Fruit fly (Drosophila melanogaster) whole organism, embryonic: Measurements from ENCODE around the gene Rh2.
A peak's percentile ranks its signal among the peaks of the same experiment; 100 is the strongest.

Experiments used
- Abd-B ChIP-seq: fragments of 200-800 bp; sonication (Bioruptor generic); optimal IDR thresholded peaks from 2 replicates; lab custom pipeline; 2018; ENCODE audit warnings: missing biosample characterization, mild to moderate bottlenecking, missing genetic modification characterization, moderate library complexity
- Ada2b ChIP-seq: fragments of 200-800 bp; sonication (Bioruptor generic); IDR thresholded peaks from 2 replicates; pipeline ENCODE4 v1.3.6; 2022; ENCODE audit warnings: missing biosample characterization, missing genetic modification characterization
- Atf6 ChIP-seq: fragments of 200-800 bp; sonication (Bioruptor generic); IDR thresholded peaks from 2 replicates; pipeline ENCODE4 v1.3.6; 2022; ENCODE audit warnings: missing biosample characterization, missing genetic modification characterization
- BEAF-32 ChIP-seq: fragments of 200-800 bp; sonication (Bioruptor generic); optimal IDR thresholded peaks from 3 replicates; lab custom pipeline; 2017; ENCODE audit warnings: missing biosample characterization, missing genetic modification characterization, mild to moderate bottlenecking, moderate library complexity, missing genetic modification reagents
- CG10321 ChIP-seq: fragments of 200-800 bp; sonication (Bioruptor generic); IDR thresholded peaks from 2 replicates; pipeline ENCODE4 v1.3.6; 2022; ENCODE audit warnings: missing biosample characterization, missing genetic modification characterization
- CG10654 ChIP-seq: fragments of 200-800 bp; sonication (Bioruptor generic); optimal IDR thresholded peaks from 2 replicates; lab custom pipeline; 2016; ENCODE audit warnings: missing biosample characterization, missing genetic modification characterization
- CG12155 ChIP-seq: fragments of 200-800 bp; sonication (Bioruptor generic); optimal IDR thresholded peaks from 3 replicates; lab custom pipeline; 2016; ENCODE audit warnings: missing biosample characterization, missing genetic modification characterization
- CG13296 ChIP-seq: fragments of 200-800 bp; sonication (Bioruptor generic); optimal IDR thresholded peaks from 3 replicates; lab custom pipeline; 2018; ENCODE audit warnings: missing biosample characterization, mild to moderate bottlenecking, missing genetic modification characterization
- CG13775 ChIP-seq: fragments of 200-800 bp; sonication (Bioruptor generic); optimal IDR thresholded peaks from 3 replicates; lab custom pipeline; 2017; ENCODE audit warnings: missing biosample characterization, mild to moderate bottlenecking, missing genetic modification characterization
- CG2120 ChIP-seq: fragments of 200-800 bp; sonication (Bioruptor generic); optimal IDR thresholded peaks from 3 replicates; lab custom pipeline; 2016; ENCODE audit warnings: missing biosample characterization, missing genetic modification characterization
- CG4854 ChIP-seq: fragments of 200-800 bp; sonication (Bioruptor generic); optimal IDR thresholded peaks from 2 replicates; lab custom pipeline; 2016; ENCODE audit warnings: missing biosample characterization, missing genetic modification characterization, inconsistent platforms
- CG9215 ChIP-seq: fragments of 200-800 bp; sonication (Bioruptor generic); IDR thresholded peaks from 2 replicates; pipeline ENCODE4 v1.3.6; 2022; ENCODE audit warnings: missing biosample characterization, missing genetic modification characterization
- CTCF ChIP-seq: fragments of 200-800 bp; sonication (Bioruptor generic); optimal IDR thresholded peaks from 2 replicates; lab custom pipeline; 2017; ENCODE audit warnings: missing biosample characterization, mild to moderate bottlenecking, missing genetic modification characterization, moderate library complexity
- Dbx ChIP-seq: fragments of 200-800 bp; sonication (Bioruptor generic); IDR thresholded peaks from 3 replicates; pipeline ENCODE4 v1.3.6; 2022; ENCODE audit warnings: missing biosample characterization, missing genetic modification characterization
- Dp ChIP-seq: fragments of 200-800 bp; sonication (Bioruptor generic); optimal IDR thresholded peaks from 2 replicates; lab custom pipeline; 2018; ENCODE audit warnings: missing biosample characterization, mild to moderate bottlenecking, missing genetic modification characterization, moderate library complexity
- ERR ChIP-seq: fragments of 200-800 bp; sonication (Bioruptor generic); optimal IDR thresholded peaks from 2 replicates; lab custom pipeline; 2016; ENCODE audit warnings: missing biosample characterization, missing genetic modification characterization
- Fer1 ChIP-seq: fragments of 200-800 bp; sonication (Bioruptor generic); optimal IDR thresholded peaks from 2 replicates; lab custom pipeline; 2017; ENCODE audit warnings: missing biosample characterization, mild to moderate bottlenecking, missing genetic modification characterization
- Fer3 ChIP-seq: fragments of 200-800 bp; sonication (Bioruptor generic); optimal IDR thresholded peaks from 2 replicates; lab custom pipeline; 2018; ENCODE audit warnings: missing biosample characterization, mild to moderate bottlenecking, missing genetic modification characterization, moderate library complexity
- H15 ChIP-seq: fragments of 200-800 bp; sonication (Bioruptor generic); IDR thresholded peaks from 3 replicates; pipeline ENCODE4 v1.3.6; 2022; ENCODE audit warnings: missing biosample characterization, missing genetic modification characterization
- H2.0 ChIP-seq: fragments of 200-800 bp; sonication (Bioruptor generic); IDR thresholded peaks from 2 replicates; pipeline ENCODE4 v1.3.6; 2022; ENCODE audit warnings: missing biosample characterization, missing genetic modification characterization
- HLH54F ChIP-seq: fragments of 200-800 bp; sonication (Bioruptor generic); optimal IDR thresholded peaks from 3 replicates; lab custom pipeline; 2016; ENCODE audit warnings: missing biosample characterization, missing genetic modification characterization
- HmgZ ChIP-seq: fragments of 200-800 bp; sonication (Bioruptor generic); optimal IDR thresholded peaks from 2 replicates; lab custom pipeline; 2018; ENCODE audit warnings: missing biosample characterization, mild to moderate bottlenecking, missing genetic modification characterization
- Oli ChIP-seq: fragments of 200-800 bp; sonication (Bioruptor generic); optimal IDR thresholded peaks from 2 replicates; lab custom pipeline; 2018; ENCODE audit warnings: missing biosample characterization, mild to moderate bottlenecking, missing genetic modification characterization, moderate library complexity
- Opbp ChIP-seq: fragments of 200-800 bp; sonication (Bioruptor generic); IDR thresholded peaks from 3 replicates; pipeline ENCODE4 v1.3.6; 2022; ENCODE audit warnings: missing biosample characterization, missing genetic modification characterization; ENCODE audit not compliant: partially characterized antibody
- Pdp1 ChIP-seq, 2 experiments: fragments of 200-800 bp; sonication (Bioruptor generic); optimal IDR thresholded peaks; 3 replicates each; lab custom pipeline; 2016; ENCODE audit warnings: missing biosample characterization in 2 of 2, missing genetic modification characterization in 2 of 2, mild to moderate bottlenecking in 1 of 2, moderate library complexity in 1 of 2
- bab2 ChIP-seq: fragments of 200-800 bp; sonication (Bioruptor generic); optimal IDR thresholded peaks from 2 replicates; lab custom pipeline; 2016; ENCODE audit warnings: missing biosample characterization, missing genetic modification characterization
- crc ChIP-seq: fragments of 200-800 bp; sonication (Bioruptor generic); optimal IDR thresholded peaks from 2 replicates; lab custom pipeline; 2016; ENCODE audit warnings: missing biosample characterization, missing genetic modification characterization
- croc ChIP-seq: fragments of 200-800 bp; sonication (Bioruptor generic); conservative IDR thresholded peaks from 3 replicates; pipeline ENCODE4 v1.3.6; 2022; ENCODE audit warnings: missing biosample characterization, missing genetic modification characterization
- dan ChIP-seq: fragments of 200-800 bp; sonication (Bioruptor generic); IDR thresholded peaks from 2 replicates; pipeline ENCODE4 v1.3.6; 2022; ENCODE audit warnings: missing biosample characterization, missing genetic modification characterization
- emc ChIP-seq: fragments of 200-800 bp; sonication (Bioruptor generic); optimal IDR thresholded peaks from 2 replicates; lab custom pipeline; 2016; ENCODE audit warnings: missing biosample characterization, missing genetic modification characterization
- ems ChIP-seq: fragments of 200-800 bp; sonication (Bioruptor generic); optimal IDR thresholded peaks from 3 replicates; lab custom pipeline; 2016; ENCODE audit warnings: missing biosample characterization, missing genetic modification characterization
- exex ChIP-seq: fragments of 200-800 bp; sonication (Bioruptor generic); optimal IDR thresholded peaks from 4 replicates; lab custom pipeline; 2018; ENCODE audit warnings: missing biosample characterization, mild to moderate bottlenecking, missing genetic modification characterization, moderate library complexity
- eyg ChIP-seq: fragments of 200-800 bp; sonication (Bioruptor generic); optimal IDR thresholded peaks from 3 replicates; lab custom pipeline; 2016; ENCODE audit warnings: missing biosample characterization, missing genetic modification characterization
- gt ChIP-seq: fragments of 200-800 bp; sonication (Bioruptor generic); IDR thresholded peaks from 2 replicates; pipeline ENCODE4 v1.3.6; 2022; ENCODE audit warnings: missing biosample characterization, missing genetic modification characterization
- onecut ChIP-seq: fragments of 200-800 bp; sonication (Bioruptor generic); IDR thresholded peaks from 2 replicates; pipeline ENCODE4 v1.3.6; 2022; ENCODE audit warnings: missing biosample characterization, missing genetic modification characterization
- otp ChIP-seq: fragments of 200-800 bp; sonication (Bioruptor generic); IDR thresholded peaks from 3 replicates; pipeline ENCODE4, ENCODE4 v1.3.6; 2022; ENCODE audit warnings: missing biosample characterization, missing genetic modification characterization
- pb ChIP-seq: fragments of 200-800 bp; sonication (Bioruptor generic); optimal IDR thresholded peaks from 3 replicates; lab custom pipeline; 2016; ENCODE audit warnings: missing biosample characterization, missing genetic modification characterization
- pnt ChIP-seq: fragments of 200-800 bp; sonication (Bioruptor generic); optimal IDR thresholded peaks from 3 replicates; lab custom pipeline; 2016; ENCODE audit warnings: missing biosample characterization, missing genetic modification characterization
- pzg ChIP-seq: fragments of 200-800 bp; sonication (Bioruptor generic); optimal IDR thresholded peaks from 3 replicates; lab custom pipeline; 2018; ENCODE audit warnings: missing biosample characterization, mild to moderate bottlenecking, missing genetic modification characterization, moderate library complexity
- ranshi ChIP-seq: fragments of 200-800 bp; sonication (Bioruptor generic); IDR thresholded peaks from 2 replicates; pipeline ENCODE4 v1.3.6; 2022; ENCODE audit warnings: missing biosample characterization, missing genetic modification characterization
- salm ChIP-seq: fragments of 200-800 bp; sonication (Bioruptor generic); optimal IDR thresholded peaks from 2 replicates; lab custom pipeline; 2018; ENCODE audit warnings: missing biosample characterization, mild to moderate bottlenecking, missing genetic modification characterization
- schlank ChIP-seq: fragments of 200-800 bp; sonication (Bioruptor generic); optimal IDR thresholded peaks from 2 replicates; lab custom pipeline; 2018; ENCODE audit warnings: missing biosample characterization, mild to moderate bottlenecking, missing genetic modification characterization
- scrt ChIP-seq: fragments of 200-800 bp; sonication (Bioruptor generic); optimal IDR thresholded peaks from 2 replicates; lab custom pipeline; 2018; ENCODE audit warnings: missing biosample characterization, mild to moderate bottlenecking, missing genetic modification characterization, moderate library complexity
- so ChIP-seq: fragments of 200-800 bp; sonication (Bioruptor generic); IDR thresholded peaks from 3 replicates; pipeline ENCODE4 v1.3.6; 2022; ENCODE audit warnings: missing biosample characterization, missing genetic modification characterization
- sug ChIP-seq: fragments of 200-800 bp; optimal IDR thresholded peaks from 2 replicates; lab custom pipeline; 2019; ENCODE audit warnings: missing biosample characterization, mild to moderate bottlenecking, missing genetic modification characterization, moderate library complexity
- tgo ChIP-seq: fragments of 200-800 bp; sonication (Bioruptor generic); IDR thresholded peaks from 3 replicates; pipeline ENCODE4 v1.3.6; 2022; ENCODE audit warnings: missing biosample characterization, missing genetic modification characterization
- toy ChIP-seq: fragments of 200-800 bp; sonication (Bioruptor generic); IDR thresholded peaks from 2 replicates; pipeline ENCODE4 v1.3.6; 2022; ENCODE audit warnings: missing biosample characterization, missing genetic modification characterization
- trh ChIP-seq: fragments of 200-800 bp; sonication (Bioruptor generic); optimal IDR thresholded peaks from 2 replicates; lab custom pipeline; 2016; ENCODE audit warnings: missing biosample characterization, missing genetic modification characterization
- vvl ChIP-seq: fragments of 200-800 bp; sonication (Bioruptor generic); IDR thresholded peaks from 2 replicates; pipeline ENCODE4 v1.3.6; 2022; ENCODE audit warnings: missing biosample characterization, missing genetic modification characterization
- zfh2 ChIP-seq: fragments of 200-800 bp; sonication (Bioruptor generic); optimal IDR thresholded peaks from 2 replicates; lab custom pipeline; 2016; ENCODE audit warnings: missing biosample characterization, missing genetic modification characterization

The Rh2 gene

DNA sequence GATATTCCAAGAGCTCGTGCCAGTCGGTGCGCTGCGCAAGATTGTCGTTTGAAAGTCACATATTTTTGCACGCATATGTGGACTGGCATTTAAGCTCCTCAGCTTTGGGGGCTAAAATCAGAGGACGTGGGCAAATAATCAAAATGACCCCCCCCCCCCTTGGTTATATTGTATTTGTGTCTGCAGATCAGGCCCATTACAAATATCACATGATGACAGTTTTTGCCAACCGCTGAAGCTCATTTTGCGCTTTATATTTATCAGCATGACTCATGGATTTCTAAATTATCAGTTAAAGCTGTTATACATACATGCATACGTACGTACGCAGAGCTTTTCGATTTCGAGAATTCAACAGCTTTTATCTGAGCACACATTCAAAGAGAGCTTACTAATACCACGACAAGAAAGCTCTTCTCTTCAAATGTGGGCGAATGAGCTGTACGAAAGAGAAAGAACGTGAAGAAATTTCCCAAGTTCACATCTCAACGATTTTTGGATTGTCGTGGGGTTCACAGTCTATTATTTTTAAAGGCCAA, 17.6 kb downstream of the Rh2 start (continued):
- TF ChIP-seq schlank, result no peak
- peak; percentile 6 for TF ChIP-seq CG2120 (GFP tag; lab: Kevin White, UChicago)
- no peak for TF ChIP-seq bab2
- TF ChIP-seq ranshi (GFP tag; lab: Robert Waterston, UW), result no peak
- TF ChIP-seq Atf6, result peak; percentile 40; the same call in 1 of the 2 replicates
- peak; percentile 51 for TF ChIP-seq HmgZ (tag; lab: Kevin White, UChicago)
- peak; percentile 57 for TF ChIP-seq CTCF (GFP tag; lab: Kevin White, UChicago)
- no peak for TF ChIP-seq Ada2b (GFP tag; lab: Robert Waterston, UW)
- TF ChIP-seq ERR (GFP tag; lab: Kevin White, UChicago), result peak; percentile 68
- peak; percentile 19 for TF ChIP-seq Fer3 (tag; lab: Kevin White, UChicago)
- TF ChIP-seq exex, result peak; percentile 95
- no peak for TF ChIP-seq pb (GFP tag; lab: Kevin White, UChicago)
- TF ChIP-seq Pdp1 (GFP tag; optimal IDR thresholded peaks at IDR 0.05; lab: Kevin White, UChicago), result no peak
- TF ChIP-seq CG4854, result no peak
- TF ChIP-seq salm, result no peak
- peak; percentile 35 for TF ChIP-seq Fer1
- no peak for TF ChIP-seq CG10654 (GFP tag; lab: Kevin White, UChicago)
- peak; percentile 14; the same call in 1 of the 3 replicates for TF ChIP-seq so (GFP tag; lab: Robert Waterston, UW)
- TF ChIP-seq sug (tag; lab: Kevin White, UChicago), result peak; percentile 93

DNA sequence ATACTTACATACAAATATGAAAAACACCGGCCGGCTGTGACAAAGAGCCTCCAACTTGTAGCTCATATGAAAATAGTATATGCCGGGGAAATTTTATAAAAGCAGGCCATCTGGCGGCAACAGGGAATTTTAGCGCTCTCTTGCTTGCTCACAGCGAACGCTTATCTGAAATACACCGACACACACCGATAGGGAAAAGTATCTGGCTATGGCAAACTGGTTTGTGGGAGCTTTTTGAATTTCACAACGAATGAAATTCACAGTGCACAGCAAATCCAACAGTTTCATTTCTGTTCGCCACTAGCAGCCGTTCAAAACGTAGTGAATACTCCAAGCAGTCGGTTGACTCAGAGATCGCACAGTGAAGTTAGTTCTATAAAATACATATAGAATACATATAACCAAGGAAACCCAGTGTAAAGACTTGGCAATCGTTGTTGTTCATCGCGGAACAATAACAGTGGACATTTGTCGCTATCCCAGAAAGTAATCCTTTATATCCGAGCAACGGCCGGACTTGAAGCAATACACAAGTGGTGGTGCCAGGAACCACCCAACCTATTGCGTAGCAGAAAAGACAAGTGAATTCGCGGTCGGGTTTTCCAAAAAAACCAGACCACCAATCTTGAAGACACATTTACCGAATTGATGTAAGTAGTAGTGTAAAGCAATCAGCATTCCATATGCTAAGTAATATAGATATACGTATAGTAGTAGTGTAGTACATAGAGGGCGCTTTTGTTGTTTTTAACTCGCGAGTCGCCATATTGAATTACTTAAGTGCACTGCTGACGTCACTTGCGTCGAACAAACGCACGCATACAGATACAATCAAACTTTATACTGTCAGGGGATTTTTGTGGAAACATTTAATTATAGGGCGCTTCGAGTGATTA, 19.0 kb downstream of the Rh2 start:
- TF ChIP-seq gt (no peak), CG10321 (no peak), Opbp (no peak), BEAF-32 (GFP tag; lab: Kevin White, UChicago) (no peak), pnt (no peak), crc (GFP tag; lab: Kevin White, UChicago) (no peak), HLH54F (no peak), H2.0 (GFP tag; lab: Robert Waterston, UW) (no peak), eyg (GFP tag; lab: Kevin White, UChicago) (no peak), croc (GFP tag; lab: Robert Waterston, UW) (no peak), CG9215 (GFP tag; lab: Robert Waterston, UW) (no peak), pzg (GFP tag; lab: Kevin White, UChicago) (no peak), H15 (GFP tag; lab: Robert Waterston, UW) (no peak), zfh2 (GFP tag; lab: Kevin White, UChicago) (no peak), Oli (tag; lab: Kevin White, UChicago) (no peak), toy (GFP tag; lab: Robert Waterston, UW) (no peak), CG13775 (no peak), otp (GFP tag; lab: Robert Waterston, UW) (0 out of 3 replicates have a peak, but pooled peaks have one; percentile 7), scrt (GFP tag; lab: Kevin White, UChicago) (peak; percentile 91), tgo (no peak), CG12155 (GFP tag; lab: Kevin White, UChicago) (no peak), Dp (GFP tag; lab: Kevin White, UChicago) (no peak), Dbx (GFP tag; lab: Robert Waterston, UW) (0 out of 3 replicates have a peak, but pooled peaks have one; percentile 32), dan (GFP tag; lab: Robert Waterston, UW) (no peak), Fer1 (peak; percentile 68), trh (no peak), CG10654 (GFP tag; lab: Kevin White, UChicago) (no peak), Abd-B (GFP tag; lab: Kevin White, UChicago) (no peak), ems (no peak), vvl (peak; percentile 51; the same call in 1 of the 2 replicates), CG13296 (GFP tag; lab: Kevin White, UChicago) (peak; percentile 34), emc (GFP tag; lab: Kevin White, UChicago) (no peak), onecut (GFP tag; lab: Robert Waterston, UW) (no peak)
